Worm (Caenorhabditis elegans): Measurements from ENCODE around the gene lin-9.
A peak's percentile ranks its signal among the peaks of the same experiment; 100 is the strongest.
"Not testable (repeated sequence)": the region's sequence is repeated elsewhere in the genome, so short reads cannot be mapped to it uniquely, and the experiment has no call there.

Gene lin-9

ce11 chrIII:8858482-8858881 is 45.4 kb downstream of the lin-9 start:
- TF ChIP-seq ets-5 (GFP tag; IDR thresholded peaks at IDR 0.05) (no peak), lin-39 (tag; optimal IDR thresholded peaks at IDR 0.05) (no peak), Y116A8C.19 (tag; optimal IDR thresholded peaks at IDR 0.05; ENCODE audit: borderline replicate concordance) (no peak), efl-1 (optimal IDR thresholded peaks at IDR 0.05) (no peak), efl-1 (GFP tag; optimal IDR thresholded peaks at IDR 0.05 in 1 of 2) (peak in 1 of 2 experiments; percentile 65), sup-37 (GFP tag; optimal IDR thresholded peaks at IDR 0.05) (no peak), nhr-71 (tag; optimal IDR thresholded peaks at IDR 0.05) (no peak), lin-13 (GFP tag; optimal IDR thresholded peaks at IDR 0.05) (no peak)

ce11 chrIII:8852402-8852801 is 51.5 kb downstream of the lin-9 start:
- not testable (repeated sequence) for TF ChIP-seq efl-1 (optimal IDR thresholded peaks at IDR 0.05)
- TF ChIP-seq efl-1 (GFP tag; optimal IDR thresholded peaks at IDR 0.05 in 1 of 2): peak in 1 of 2 experiments; percentile 77

ce11 chrIII:8851961-8852360 is 52.0 kb downstream of the lin-9 start, which contains the start of gene plg-1:
Gene plg-1, plus strand, starts transcription at chrIII:8852261.
- TF ChIP-seq sup-37 (GFP tag; optimal IDR thresholded peaks at IDR 0.05): no peak
- TF ChIP-seq nhr-11 (tag; optimal IDR thresholded peaks at IDR 0.05): no peak
- no peak for TF ChIP-seq ztf-11 (tag; optimal IDR thresholded peaks at IDR 0.05)
- TF ChIP-seq lin-35 (GFP tag; optimal IDR thresholded peaks at IDR 0.05): no peak
- no peak for TF ChIP-seq nhr-237 (tag; optimal IDR thresholded peaks at IDR 0.05)
- no peak for TF ChIP-seq unc-30 (tag; optimal IDR thresholded peaks at IDR 0.05)
- no peak for TF ChIP-seq aha-1 (tag; optimal IDR thresholded peaks at IDR 0.05)
- no peak for TF ChIP-seq ceh-88 (GFP tag; IDR thresholded peaks at IDR 0.05)
- TF ChIP-seq dsc-1 (tag; optimal IDR thresholded peaks at IDR 0.05): no peak
- no peak for TF ChIP-seq mab-9 (GFP tag; IDR thresholded peaks at IDR 0.05)
- TF ChIP-seq nhr-28 (tag; optimal IDR thresholded peaks at IDR 0.05): no peak
- TF ChIP-seq efl-1 (optimal IDR thresholded peaks at IDR 0.05): no peak
- TF ChIP-seq efl-1 (GFP tag; optimal IDR thresholded peaks at IDR 0.05 in 1 of 2): no peak
- no peak for TF ChIP-seq sptf-1 (tag; optimal IDR thresholded peaks at IDR 0.05)

ce11 chrIII:8850482-8851047 is 53.4 kb downstream of the lin-9 start, which contains the start of gene F44E2.9:
Gene F44E2.9, minus strand, starts transcription at chrIII:8850532.
- TF ChIP-seq ceh-82 (tag; optimal IDR thresholded peaks at IDR 0.05): peak; percentile 13 to 75 (median 43)
- TF ChIP-seq F16B12.6 (tag; optimal IDR thresholded peaks at IDR 0.05): peak; percentile 50
- peak; percentile 69 for TF ChIP-seq C04F5.9 (tag; optimal IDR thresholded peaks at IDR 0.05)
- no peak for TF ChIP-seq ceh-63 (GFP tag; optimal IDR thresholded peaks at IDR 0.05)
- peak in 1 of 2 experiments; percentile 78 for TF ChIP-seq ztf-11 (tag; optimal IDR thresholded peaks at IDR 0.05)
- TF ChIP-seq unc-130 (tag; optimal IDR thresholded peaks at IDR 0.05): peak; percentile 51
- peak; percentile 33 for TF ChIP-seq lin-15B (tag; optimal IDR thresholded peaks at IDR 0.05)
- TF ChIP-seq lin-35 (GFP tag; optimal IDR thresholded peaks at IDR 0.05): peak; percentile 96
- TF ChIP-seq tbx-2 (tag; optimal IDR thresholded peaks at IDR 0.05): peak; percentile 77
- no peak for TF ChIP-seq tlp-1 (tag; optimal IDR thresholded peaks at IDR 0.05)
- TF ChIP-seq ztf-4 (tag; optimal IDR thresholded peaks at IDR 0.05): no peak
- TF ChIP-seq C16A3.4 (tag; optimal IDR thresholded peaks at IDR 0.05): peak; percentile 39
- peak; percentile 81 for TF ChIP-seq nhr-85 (tag)
- TF ChIP-seq C34B4.2 (tag; optimal IDR thresholded peaks at IDR 0.05): no peak
- TF ChIP-seq fkh-8 (tag; optimal IDR thresholded peaks at IDR 0.05): peak; percentile 43
- peak; percentile 94 to 95 for TF ChIP-seq efl-1 (optimal IDR thresholded peaks at IDR 0.05)
- peak; percentile 94 to 99 for TF ChIP-seq efl-1 (GFP tag; optimal IDR thresholded peaks at IDR 0.05 in 1 of 2)
- peak; percentile 65 for TF ChIP-seq mep-1 (tag; optimal IDR thresholded peaks at IDR 0.05)
- TF ChIP-seq dpl-1 (GFP tag; optimal IDR thresholded peaks at IDR 0.05): peak; percentile 89 to 95 (median 93)
- TF ChIP-seq isw-1 (GFP tag; IDR thresholded peaks at IDR 0.05): peak; percentile 67
- no peak for TF ChIP-seq sup-37 (GFP tag; optimal IDR thresholded peaks at IDR 0.05)
- TF ChIP-seq lsy-2 (tag; optimal IDR thresholded peaks at IDR 0.05): peak; percentile 76 to 86
- no peak for TF ChIP-seq aly-2 (tag; optimal IDR thresholded peaks at IDR 0.05)
- peak; percentile 69 for TF ChIP-seq swsn-7 (tag; optimal IDR thresholded peaks at IDR 0.05)
- peak; percentile 22 for TF ChIP-seq snpc-4 (tag; optimal IDR thresholded peaks at IDR 0.05)
- peak; percentile 74 for TF ChIP-seq unc-98 (GFP tag; IDR thresholded peaks at IDR 0.05)
- no peak for TF ChIP-seq dsc-1 (tag; optimal IDR thresholded peaks at IDR 0.05)
- TF ChIP-seq fkh-4 (tag; optimal IDR thresholded peaks at IDR 0.05; ENCODE audit: borderline replicate concordance): peak; percentile 69
- TF ChIP-seq snu-23 (GFP tag; optimal IDR thresholded peaks at IDR 0.05): peak; percentile 73
- no peak for TF ChIP-seq nhr-12 (tag; optimal IDR thresholded peaks at IDR 0.05)
- TF ChIP-seq fkh-10 (GFP tag; optimal IDR thresholded peaks at IDR 0.05): peak; percentile 7
- TF ChIP-seq nhr-71 (tag; optimal IDR thresholded peaks at IDR 0.05): peak; percentile 80
- no peak for TF ChIP-seq ama-1 (optimal IDR thresholded peaks at IDR 0.05)
- peak; percentile 59 for TF ChIP-seq unc-86 (tag; optimal IDR thresholded peaks at IDR 0.05)
- TF ChIP-seq nhr-19 (GFP tag; conservative IDR thresholded peaks at IDR 0.05): peak; percentile 55
